Worm (Caenorhabditis elegans) whole organism, L4 larva: ENCODE data around the gene F46F5.15.
A peak's percentile ranks its signal among the peaks of the same experiment; 100 is the strongest.
"Not testable (repeated sequence)": the region's sequence is repeated elsewhere in the genome, so short reads cannot be mapped to it uniquely, and the experiment has no call there.

ENCODE experiments used
- F49E8.2 ChIP-seq: sonication (generic microtip); optimal IDR thresholded peaks from 2 replicates; lab custom pipeline; 2016; ENCODE audit warnings: missing compliant biosample characterization, mild to moderate bottlenecking, missing genetic modification characterization, borderline replicate concordance
- R02D3.7 ChIP-seq: fragments of 150-350 bp; sonication (generic microtip); optimal IDR thresholded peaks from 3 replicates; lab custom pipeline; 2014; ENCODE audit warnings: missing biosample characterization, missing genetic modification characterization
- ZK546.5 ChIP-seq, 2 experiments: sonication (generic microtip); optimal IDR thresholded peaks; 2 replicates each; lab custom pipeline; 2017; ENCODE audit warnings: missing biosample characterization in 2 of 2, missing genetic modification characterization in 2 of 2
- aha-1 ChIP-seq: fragments of 150-350 bp; peaks from one replicate; lab custom pipeline; 2014; ENCODE audit warnings: missing biosample characterization, missing genetic modification characterization
- aly-2 ChIP-seq: sonication (generic microtip); optimal IDR thresholded peaks from 2 replicates; lab custom pipeline; 2018; ENCODE audit warnings: missing biosample characterization, missing genetic modification characterization
- egl-43 ChIP-seq: fragments of 200-800 bp; sonication (Bioruptor generic); IDR thresholded peaks from 2 replicates; pipeline ENCODE4 v1.3.6; 2022; ENCODE audit warnings: missing genetic modification reagents, missing genetic modification characterization, missing compliant biosample characterization
- gei-8 ChIP-seq: fragments of 200-800 bp; sonication (Bioruptor generic); optimal IDR thresholded peaks from 2 replicates; lab custom pipeline; 2018; ENCODE audit warnings: mild to moderate bottlenecking, missing genetic modification characterization, missing compliant biosample characterization
- jun-1 ChIP-seq: fragments of 150-350 bp; optimal IDR thresholded peaks from 2 replicates; lab custom pipeline; 2014; ENCODE audit warnings: missing biosample characterization, missing genetic modification reagents, missing genetic modification characterization
- lin-38 ChIP-seq: fragments of 200-800 bp; sonication (Bioruptor generic); IDR thresholded peaks from 2 replicates; pipeline ENCODE4 v1.3.6; 2022; ENCODE audit warnings: missing genetic modification reagents, missing genetic modification characterization, missing compliant biosample characterization
- lin-39 ChIP-seq: fragments of 150-350 bp; optimal IDR thresholded peaks from 2 replicates; lab custom pipeline; 2014; ENCODE audit warnings: missing biosample characterization, missing genetic modification reagents, missing genetic modification characterization
- lir-3 ChIP-seq: sonication (generic microtip); optimal IDR thresholded peaks from 2 replicates; lab custom pipeline; 2016; ENCODE audit warnings: mild to moderate bottlenecking, missing genetic modification characterization, missing compliant biosample characterization
- mdl-1 ChIP-seq, 2 experiments: fragments of 150-350 bp in 1 of 2; sonication (generic microtip) in 1 of 2; optimal IDR thresholded peaks; 2 replicates each; lab custom pipeline; 2014 to 2017; ENCODE audit warnings: missing biosample characterization in 2 of 2, missing genetic modification characterization in 2 of 2
- nhr-25 ChIP-seq: sonication (generic microtip); optimal IDR thresholded peaks from 2 replicates; lab custom pipeline; 2017; ENCODE audit warnings: missing genetic modification characterization, mild to moderate bottlenecking, missing compliant biosample characterization, antibody characterized with exemption, moderate library complexity, borderline replicate concordance; ENCODE audit not compliant: insufficient read depth
- nhr-77 ChIP-seq: fragments of 150-350 bp; optimal IDR thresholded peaks from 2 replicates; lab custom pipeline; 2014; ENCODE audit warnings: missing biosample characterization, missing genetic modification characterization
- sdz-12 ChIP-seq: fragments of 200-800 bp; sonication (Bioruptor generic); optimal IDR thresholded peaks from 2 replicates; lab custom pipeline; 2018; ENCODE audit warnings: mild to moderate bottlenecking, missing genetic modification characterization, missing compliant biosample characterization
- spr-1 ChIP-seq: sonication (generic microtip); optimal IDR thresholded peaks from 2 replicates; lab custom pipeline; 2016; ENCODE audit warnings: mild to moderate bottlenecking, missing genetic modification characterization, missing compliant biosample characterization
- spr-3 ChIP-seq: fragments of 200-800 bp; sonication (Bioruptor generic); optimal IDR thresholded peaks from 2 replicates; lab custom pipeline; 2018; ENCODE audit warnings: mild to moderate bottlenecking, missing genetic modification characterization, missing compliant biosample characterization
- tag-97 ChIP-seq: fragments of 200-800 bp; sonication (Bioruptor generic); IDR thresholded peaks from 2 replicates; pipeline ENCODE4 v1.3.6; 2022; ENCODE audit warnings: missing genetic modification characterization, missing compliant biosample characterization
- tra-1 ChIP-seq: fragments of 200-800 bp; sonication (Bioruptor generic); IDR thresholded peaks from 2 replicates; pipeline ENCODE4 v1.3.6; 2022; ENCODE audit warnings: missing genetic modification reagents, missing genetic modification characterization, missing compliant biosample characterization
- unc-62 ChIP-seq, 3 experiments: fragments of 150-350 bp in 1 of 3; sonication (generic microtip); optimal IDR thresholded peaks in 2 of 3; peaks in 1 of 3; 1 replicate in 1 of 3; 2 replicates in 2 of 3; lab custom pipeline; 2014 to 2017; ENCODE audit warnings: missing biosample characterization in 3 of 3, missing genetic modification characterization in 3 of 3, missing genetic modification reagents in 3 of 3, missing genotype in 1 of 3
- zip-11 ChIP-seq: fragments of 200-800 bp; sonication (Bioruptor generic); IDR thresholded peaks from 2 replicates; pipeline ENCODE4 v1.3.6; 2022; ENCODE audit warnings: missing genetic modification characterization, missing compliant biosample characterization
- zip-2 ChIP-seq: fragments of 150-350 bp; optimal IDR thresholded peaks from 2 replicates; lab custom pipeline; 2014; ENCODE audit warnings: missing biosample characterization, missing genetic modification characterization
- ztf-11 ChIP-seq: fragments of 150-350 bp; optimal IDR thresholded peaks from 2 replicates; lab custom pipeline; 2014; ENCODE audit warnings: missing biosample characterization, missing genetic modification characterization

Gene F46F5.15

DNA sequence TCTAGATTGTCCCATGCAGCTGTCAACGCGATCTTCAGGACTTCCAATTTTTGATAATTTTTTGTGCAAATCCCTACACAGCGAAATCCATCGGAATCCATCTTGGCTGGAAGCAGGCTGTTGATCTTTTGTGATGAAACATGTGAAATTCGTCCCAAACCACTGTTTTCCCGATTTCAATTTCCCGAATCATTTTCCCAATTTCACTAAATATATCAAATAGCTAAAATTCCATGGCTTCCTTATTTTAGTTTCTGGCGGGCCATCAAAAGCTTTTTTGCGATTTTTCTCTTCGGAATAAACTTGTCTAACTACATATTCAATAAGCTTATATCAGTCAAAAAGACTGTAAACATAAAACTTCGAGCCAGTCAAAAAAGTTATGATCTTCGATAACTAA, 33.3 kb downstream of the F46F5.15 start, which contains the start of gene F46F5.8:
Gene F46F5.8, minus strand, starts transcription at position 101 of the 400 bp plus-strand sequence.
- TF ChIP-seq jun-1 (tag; lab: Kevin White, UChicago) (no peak), lin-38 (GFP tag; lab: Robert Waterston, UW) (no peak), zip-11 (GFP tag; lab: Robert Waterston, UW) (no peak), F49E8.2 (tag; lab: Kevin White, UChicago) (no peak), unc-62 (GFP tag; optimal IDR thresholded peaks at IDR 0.05 in 1 of 2; lab: Kevin White, UChicago) (peak in 1 of 2 experiments; percentile 73), unc-62 (tag; optimal IDR thresholded peaks at IDR 0.05; lab: Kevin White, UChicago) (no peak), nhr-25 (tag; lab: Kevin White, UChicago) (no peak), tag-97 (GFP tag; lab: Robert Waterston, UW) (no peak)

DNA sequence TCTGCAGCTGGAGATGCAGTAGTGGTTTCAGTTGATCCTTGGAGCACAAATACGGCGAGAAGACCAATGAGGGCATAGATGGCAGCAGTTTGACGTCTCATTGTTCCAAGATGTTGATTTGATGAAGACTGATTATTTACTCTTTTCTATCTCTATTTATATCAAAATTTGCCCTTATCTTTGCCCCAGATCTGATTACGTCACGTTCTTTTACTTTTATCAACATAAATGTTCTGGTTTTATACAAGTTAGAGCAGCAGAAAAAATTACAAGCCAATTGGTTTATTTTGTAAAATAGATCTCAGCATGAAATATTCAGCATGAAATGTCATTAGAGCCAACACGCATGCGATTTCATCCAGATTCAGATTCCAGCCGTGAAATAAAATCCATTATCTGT, 34.5 kb downstream of the F46F5.15 start, which contains the start of gene msrp-4:
Gene msrp-4, minus strand, starts transcription at position 101 of the 400 bp plus-strand sequence.
- TF ChIP-seq ztf-11 (tag; lab: Kevin White, UChicago); spr-1 (tag; lab: Kevin White, UChicago); mdl-1 (tag; optimal IDR thresholded peaks at IDR 0.05; lab: Kevin White, UChicago): not testable (repeated sequence)

DNA sequence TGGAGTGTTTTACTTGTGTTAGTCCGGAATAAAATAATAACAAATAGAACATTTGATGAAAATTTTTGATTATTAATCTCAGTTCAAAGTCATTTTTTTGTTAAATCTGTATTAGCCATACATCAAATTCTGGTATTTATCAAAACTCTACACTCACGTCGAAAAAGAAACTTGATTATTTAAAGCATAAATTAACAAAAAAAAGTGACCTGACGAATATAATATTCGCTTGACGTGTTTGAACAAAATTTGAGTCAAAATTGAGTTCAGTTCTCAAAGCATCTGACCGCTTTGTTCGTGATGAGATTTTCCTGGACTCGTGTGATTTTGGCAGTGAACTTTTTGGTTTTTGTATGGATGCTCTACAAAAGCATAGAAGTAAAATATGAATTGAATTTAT, 35.3 kb downstream of the F46F5.15 start, which contains the start of gene F46F5.10:
Gene F46F5.10, plus strand, starts transcription at position 301 of the 400 bp plus-strand sequence.
- TF ChIP-seq spr-3 (GFP tag; lab: Kevin White, UChicago): no peak
- TF ChIP-seq gei-8 (GFP tag; lab: Kevin White, UChicago): no peak
- no peak for TF ChIP-seq nhr-77
- TF ChIP-seq zip-2 (tag; lab: Kevin White, UChicago): no peak
- no peak for TF ChIP-seq ZK546.5 (tag; optimal IDR thresholded peaks at IDR 0.05; lab: Kevin White, UChicago)
- TF ChIP-seq R02D3.7 (tag; lab: Kevin White, UChicago): no peak
- no peak for TF ChIP-seq egl-43 (GFP tag; lab: Robert Waterston, UW)
- TF ChIP-seq tra-1 (GFP tag; lab: Robert Waterston, UW): no peak
- TF ChIP-seq, all 104 proteins: peak for 0

DNA sequence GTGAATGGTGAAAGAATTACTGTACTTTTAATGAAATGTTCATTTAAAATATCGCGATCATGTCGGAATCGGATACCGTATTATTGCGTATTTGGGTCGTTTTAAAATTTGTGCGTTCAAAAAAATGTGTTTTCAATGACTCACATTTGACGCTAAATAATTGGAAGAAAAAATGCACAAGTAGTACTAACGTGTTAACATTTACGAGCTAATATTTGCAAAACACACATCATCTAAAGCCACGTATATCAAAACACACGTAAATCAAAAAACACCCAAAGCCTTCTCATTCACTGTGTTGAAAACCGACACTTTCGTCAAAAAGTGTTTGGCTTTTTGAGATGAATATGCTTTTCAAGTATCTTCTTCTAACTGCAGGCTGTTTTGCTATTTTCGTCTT, 37.3 kb downstream of the F46F5.15 start, which contains the start of gene F28A10.1:
Gene F28A10.1, plus strand, starts transcription at position 301 of the 400 bp plus-strand sequence.
- TF ChIP-seq aly-2: no peak
- no peak for TF ChIP-seq F49E8.2 (tag; lab: Kevin White, UChicago)
- TF ChIP-seq aha-1: peak; percentile 8
- TF ChIP-seq egl-43 (GFP tag; lab: Robert Waterston, UW): no peak

DNA sequence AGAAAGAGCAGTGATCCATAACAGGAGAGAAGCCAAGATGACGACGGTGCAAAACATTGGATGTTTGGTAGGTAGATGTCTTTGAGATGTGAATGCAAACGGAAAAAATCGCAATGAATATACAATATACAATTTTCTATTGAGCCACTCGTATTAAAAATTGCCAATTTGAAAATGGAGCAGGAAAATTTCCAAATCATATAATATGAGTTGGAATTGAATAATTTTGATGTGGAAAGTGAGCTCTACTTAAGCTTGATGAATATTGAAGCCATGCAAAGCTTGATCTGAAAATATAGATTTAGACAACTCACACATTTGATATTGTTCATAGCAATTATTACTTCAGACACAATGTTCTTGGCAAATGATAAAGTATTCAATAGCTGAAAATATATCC, 50.2 kb downstream of the F46F5.15 start, which contains the start of gene F28A10.8:
Gene F28A10.8, minus strand, starts transcription at position 101 of the 400 bp plus-strand sequence.
- TF ChIP-seq ZK546.5 (tag; optimal IDR thresholded peaks at IDR 0.05; lab: Kevin White, UChicago) (no peak), sdz-12 (no peak), lir-3 (tag; lab: Kevin White, UChicago) (no peak), lin-39 (tag; lab: Kevin White, UChicago) (no peak)
